Worm (Caenorhabditis elegans): ENCODE measurements around the gene clec-247.

The clec-247 gene

ce11 chrV:18266238-18266637, 16.5 kb upstream of the clec-247 start, which contains the start of gene R10E8.6 (continued):
- TF ChIP-seq nhr-237 (tag; optimal IDR thresholded peaks at IDR 0.05) = no peak
- TF ChIP-seq F10B5.3 (tag; optimal IDR thresholded peaks at IDR 0.05) = no peak
- no peak for TF ChIP-seq set-16 (GFP tag; IDR thresholded peaks at IDR 0.05)
- no peak for TF ChIP-seq vab-7 (GFP tag; IDR thresholded peaks at IDR 0.05)
- TF ChIP-seq fos-1 (tag; optimal IDR thresholded peaks at IDR 0.05) = no peak
- no peak for TF ChIP-seq ceh-44 (GFP tag; IDR thresholded peaks at IDR 0.05)
- TF ChIP-seq nhr-6 (tag; optimal IDR thresholded peaks at IDR 0.05) = no peak
- peak; percentile 35 for TF ChIP-seq nhr-28 (tag; optimal IDR thresholded peaks at IDR 0.05)
- no peak for TF ChIP-seq ceh-32 (tag; optimal IDR thresholded peaks at IDR 0.05; ENCODE audit: poor library complexity)
- no peak for TF ChIP-seq hmg-1.1 (GFP tag; IDR thresholded peaks at IDR 0.05)

DNA sequence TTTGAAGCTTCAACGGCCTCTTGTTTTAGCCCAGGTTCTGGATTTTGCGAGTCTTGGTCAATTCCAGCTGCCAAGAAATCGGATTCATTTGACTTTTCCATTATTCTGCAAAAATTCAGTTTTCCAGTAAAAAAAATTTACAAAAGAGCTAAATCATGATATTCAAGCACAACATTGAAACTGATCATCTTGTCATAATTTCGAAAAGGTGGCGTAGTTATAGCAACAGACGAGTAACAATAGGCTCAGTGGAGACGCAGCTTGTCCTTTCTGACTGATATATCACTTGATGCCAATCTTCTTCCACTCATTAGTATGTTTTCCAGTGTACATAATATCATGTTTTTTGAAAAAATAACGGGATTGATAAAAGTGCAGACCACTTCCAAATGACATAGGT, 14.0 kb upstream of the clec-247 start, which contains the start of gene fbxa-213:
Gene fbxa-213, minus strand, starts transcription at position 101 of the 400 bp plus-strand sequence.
- TF ChIP-seq pqm-1 (tag; optimal IDR thresholded peaks at IDR 0.05) = no peak
- peak in 1 of 2 experiments; percentile 55 for TF ChIP-seq unc-62 (GFP tag; optimal IDR thresholded peaks at IDR 0.05 in 1 of 2)
- no peak for TF ChIP-seq unc-62 (tag; optimal IDR thresholded peaks at IDR 0.05)
- no peak for TF ChIP-seq aly-2 (tag; optimal IDR thresholded peaks at IDR 0.05)

ce11 chrV:18269885-18270284, 12.8 kb upstream of the clec-247 start, which contains the start of gene skr-6:
Gene skr-6, minus strand, starts transcription at chrV:18269985.
- TF ChIP-seq nhr-6 (tag; optimal IDR thresholded peaks at IDR 0.05) (no peak), nhr-102 (tag; optimal IDR thresholded peaks at IDR 0.05) (no peak), nhr-10 (tag; optimal IDR thresholded peaks at IDR 0.05) (no peak), ceh-44 (GFP tag; IDR thresholded peaks at IDR 0.05) (no peak), duxl-1 (tag; optimal IDR thresholded peaks at IDR 0.05; ENCODE audit: poor library complexity) (no peak), tag-97 (GFP tag; IDR thresholded peaks at IDR 0.05) (no peak), mxl-2 (GFP tag; conservative IDR thresholded peaks at IDR 0.05) (no peak), hmg-1.1 (GFP tag; IDR thresholded peaks at IDR 0.05) (no peak), daf-12 (tag; optimal IDR thresholded peaks at IDR 0.05) (no peak), Y5F2A.4 (GFP tag; optimal IDR thresholded peaks at IDR 0.05) (no peak), zfp-2 (tag; optimal IDR thresholded peaks at IDR 0.05) (no peak), attf-4 (tag; optimal IDR thresholded peaks at IDR 0.05) (no peak), skn-1 (tag; optimal IDR thresholded peaks at IDR 0.05) (no peak), nhr-28 (tag; optimal IDR thresholded peaks at IDR 0.05) (no peak), F49E8.2 (tag; optimal IDR thresholded peaks at IDR 0.05; ENCODE audit: borderline replicate concordance) (no peak), lin-15B (tag; optimal IDR thresholded peaks at IDR 0.05) (no peak), sdz-12 (GFP tag; optimal IDR thresholded peaks at IDR 0.05) (no peak), hlh-11 (tag; optimal IDR thresholded peaks at IDR 0.05) (no peak), nhr-111 (GFP tag; optimal IDR thresholded peaks at IDR 0.05) (no peak)

DNA sequence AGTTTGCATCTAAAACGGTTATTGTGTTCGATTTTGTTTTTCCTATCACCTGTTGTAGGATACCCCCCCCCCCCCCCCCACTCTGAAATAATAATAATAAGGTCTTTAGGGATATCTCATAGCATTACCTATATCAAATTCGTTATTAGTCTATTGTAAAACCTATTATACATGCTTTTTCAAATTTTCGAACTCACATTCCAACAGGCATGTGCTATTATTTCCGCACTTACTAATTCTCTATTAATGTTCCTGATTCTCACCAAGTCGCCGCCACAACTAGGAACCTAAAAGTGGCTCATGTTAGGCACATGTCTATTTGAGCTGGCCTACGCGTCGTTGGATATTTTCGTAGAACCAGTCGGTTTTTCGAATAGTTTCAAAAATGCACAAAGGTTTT, 12.3 kb upstream of the clec-247 start, which contains the start of gene Y37H2C.4:
Gene Y37H2C.4, plus strand, starts transcription at position 301 of the 400 bp plus-strand sequence.
- TF ChIP-seq pha-4 (GFP tag; IDR thresholded peaks at IDR 0.05) (no peak), pha-4 (tag; optimal IDR thresholded peaks at IDR 0.05) (no peak), ceh-20 (GFP tag; IDR thresholded peaks at IDR 0.05) (no peak), zfp-2 (tag; optimal IDR thresholded peaks at IDR 0.05) (no peak), php-3 (GFP tag; IDR thresholded peaks at IDR 0.05) (no peak), nhr-25 (tag; optimal IDR thresholded peaks at IDR 0.05; ENCODE audit: borderline replicate concordance, insufficient read depth) (no peak), mdt-29 (GFP tag; IDR thresholded peaks at IDR 0.05) (no peak), dmd-9 (GFP tag; IDR thresholded peaks at IDR 0.05) (no peak), saeg-2 (GFP tag; IDR thresholded peaks at IDR 0.05) (no peak), unc-39 (tag; optimal IDR thresholded peaks at IDR 0.05) (no peak), ZK546.5 (tag; optimal IDR thresholded peaks at IDR 0.05) (no peak), nhr-237 (tag; optimal IDR thresholded peaks at IDR 0.05) (no peak), lin-29 (GFP tag; IDR thresholded peaks at IDR 0.05) (no peak), sdz-12 (GFP tag; optimal IDR thresholded peaks at IDR 0.05) (no peak), fos-1 (tag; optimal IDR thresholded peaks at IDR 0.05) (no peak), nhr-28 (tag; optimal IDR thresholded peaks at IDR 0.05) (no peak), F49E8.2 (tag; optimal IDR thresholded peaks at IDR 0.05; ENCODE audit: borderline replicate concordance) (no peak)
